Worm (Caenorhabditis elegans) whole organism, young adult: ENCODE results near the gene fdgt-1.

Experiments
- B0261.1 ChIP-seq: sonication (generic microtip); optimal IDR thresholded peaks from 2 replicates; lab custom pipeline; 2016; ENCODE audit warnings: mild to moderate bottlenecking, missing genetic modification characterization, moderate library complexity, missing compliant biosample characterization
- D2030.7 ChIP-seq: fragments of 200-800 bp; sonication (Bioruptor generic); IDR thresholded peaks from 2 replicates; pipeline ENCODE4 v1.3.6; 2022; ENCODE audit warnings: missing genetic modification reagents, missing genetic modification characterization, missing compliant biosample characterization
- T07F8.4 ChIP-seq: sonication (generic microtip); optimal IDR thresholded peaks from 2 replicates; lab custom pipeline; 2016; ENCODE audit warnings: mild to moderate bottlenecking, missing genetic modification characterization, moderate library complexity, missing compliant biosample characterization
- ama-1 ChIP-seq, 3 experiments: fragments of 150-350 bp in 1 of 3; sonication (generic microtip) in 2 of 3; optimal IDR thresholded peaks; 2 replicates each; lab custom pipeline; 2014 to 2018; ENCODE audit warnings: missing biosample characterization in 2 of 3, missing genetic modification characterization in 2 of 3, missing genetic modification reagents in 2 of 3
- ccch-3 ChIP-seq: fragments of 200-800 bp; sonication (Bioruptor generic); optimal IDR thresholded peaks from 2 replicates; lab custom pipeline; 2018; ENCODE audit warnings: mild to moderate bottlenecking, missing genetic modification characterization, missing compliant biosample characterization
- lin-54 ChIP-seq: fragments of 200-800 bp; sonication (Bioruptor generic); optimal IDR thresholded peaks from 2 replicates; lab custom pipeline; 2018; ENCODE audit warnings: mild to moderate bottlenecking, missing genetic modification characterization, missing compliant biosample characterization
- lsl-1 ChIP-seq: fragments of 200-800 bp; sonication (Bioruptor generic); optimal IDR thresholded peaks from 2 replicates; lab custom pipeline; 2018; ENCODE audit warnings: mild to moderate bottlenecking, missing genetic modification characterization, moderate library complexity, missing compliant biosample characterization
- nhr-27 ChIP-seq: fragments of 200-800 bp; sonication (Bioruptor generic); optimal IDR thresholded peaks from 2 replicates; lab custom pipeline; 2018; ENCODE audit warnings: mild to moderate bottlenecking, missing genetic modification characterization, moderate library complexity, missing compliant biosample characterization
- snpc-3.4 ChIP-seq: sonication (generic microtip); optimal IDR thresholded peaks from 2 replicates; lab custom pipeline; 2017; ENCODE audit warnings: missing genetic modification characterization, mild to moderate bottlenecking, missing compliant biosample characterization, antibody characterized with exemption, moderate library complexity, missing genotype, missing genetic modification reagents

DNA sequence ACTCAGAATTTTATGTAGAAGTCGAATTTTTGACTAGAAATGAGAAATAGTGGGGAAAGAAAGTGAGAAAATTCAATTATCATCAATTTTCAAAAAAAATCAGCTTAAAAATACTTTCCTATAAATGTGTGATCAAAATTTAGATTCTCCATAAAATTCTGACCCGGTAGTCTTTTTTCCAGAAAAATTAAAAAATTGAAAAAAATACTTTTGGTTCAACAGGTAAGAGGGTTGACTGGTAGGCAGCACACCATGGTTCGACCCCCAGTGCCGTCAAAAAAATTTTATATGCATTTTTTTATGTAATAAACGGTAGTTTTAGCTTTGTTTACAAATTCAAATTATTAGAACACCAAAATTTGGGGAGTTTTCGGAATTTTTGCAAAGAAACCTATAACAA, 27.1 kb upstream of the fdgt-1 start:
- TF ChIP-seq B0261.1 (tag; lab: Kevin White, UChicago), result peak; percentile 57
- TF ChIP-seq lsl-1 (GFP tag; lab: Kevin White, UChicago), result no peak
- no peak for TF ChIP-seq nhr-27 (tag; lab: Kevin White, UChicago)
- TF ChIP-seq ccch-3 (GFP tag; lab: Kevin White, UChicago), result no peak
- TF ChIP-seq lin-54 (GFP tag; lab: Kevin White, UChicago), result no peak
- no peak for TF ChIP-seq snpc-3.4 (tag; lab: Kevin White, UChicago)
- TF ChIP-seq T07F8.4, result no peak
- TF ChIP-seq D2030.7, result no peak
- no peak for TF ChIP-seq ama-1 (optimal IDR thresholded peaks at IDR 0.05; lab: Kevin White, UChicago)
- TF ChIP-seq ama-1 (GFP tag; optimal IDR thresholded peaks at IDR 0.05; lab: Kevin White, UChicago), result no peak
